Worm (Caenorhabditis elegans): Measurements from ENCODE around the gene Y80D4G.2.

Y80D4G.2 gene

DNA sequence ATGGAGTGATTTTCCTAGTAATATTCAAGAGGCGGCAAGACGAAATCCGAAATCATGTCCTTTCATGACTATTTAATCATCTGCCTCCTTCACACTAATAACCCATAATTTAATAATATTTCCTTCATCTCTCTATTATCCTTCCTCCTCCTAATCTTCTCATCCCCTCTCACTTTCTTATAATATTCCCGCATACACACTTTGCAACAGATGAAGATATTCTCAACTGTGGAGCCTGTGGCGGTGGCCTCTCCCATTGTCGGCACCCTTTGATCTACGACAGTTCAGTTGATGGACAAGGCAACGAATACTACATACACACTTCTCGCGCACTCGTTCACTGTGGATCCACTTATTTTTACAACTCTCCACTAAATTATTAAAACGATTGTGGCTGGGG lies 35.7 kb downstream of the Y80D4G.2 start:
- TF ChIP-seq snpc-4 (tag; optimal IDR thresholded peaks at IDR 0.05) (no peak), R02D3.7 (tag; optimal IDR thresholded peaks at IDR 0.05) (no peak), pqm-1 (tag; optimal IDR thresholded peaks at IDR 0.05) (no peak), egl-27 (tag; optimal IDR thresholded peaks at IDR 0.05) (no peak), lin-39 (tag; optimal IDR thresholded peaks at IDR 0.05) (no peak), fos-1 (tag; optimal IDR thresholded peaks at IDR 0.05) (no peak), nhr-76 (tag; optimal IDR thresholded peaks at IDR 0.05) (no peak)

DNA sequence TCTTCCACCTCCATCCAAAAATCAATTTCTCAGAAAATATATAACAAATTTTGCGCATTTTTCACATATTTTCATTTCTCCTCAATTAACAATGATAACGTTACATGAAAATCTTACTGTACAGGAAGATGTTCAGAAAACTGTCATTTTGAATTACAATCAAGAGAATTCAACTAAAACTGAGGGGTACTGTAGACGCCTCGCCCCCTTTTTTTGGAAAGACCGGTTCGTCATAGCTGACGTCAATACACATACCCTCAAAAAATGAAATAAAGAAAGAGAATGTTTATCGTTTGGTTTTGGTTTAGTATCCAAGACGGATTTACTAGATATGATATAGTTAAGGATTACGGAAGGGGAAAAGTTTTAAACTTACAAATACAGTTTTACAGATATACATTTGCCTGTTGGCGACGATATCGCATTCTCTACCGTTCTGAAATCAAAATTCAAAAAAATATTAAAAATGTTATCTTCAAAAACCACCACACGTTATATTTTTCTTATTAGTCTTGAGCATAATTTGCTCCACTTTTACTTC lies 36.4 kb downstream of the Y80D4G.2 start:
- no peak for TF ChIP-seq ceh-16 (tag; optimal IDR thresholded peaks at IDR 0.05)
- peak; percentile 47 for TF ChIP-seq nhr-23 (tag; optimal IDR thresholded peaks at IDR 0.05)
- peak; percentile 32 for TF ChIP-seq nhr-25 (tag; optimal IDR thresholded peaks at IDR 0.05)
- peak; percentile 56 for TF ChIP-seq nfya-1 (tag; optimal IDR thresholded peaks at IDR 0.05; ENCODE audit: insufficient read depth)

ce11 chrIII:7555360-7555759 lies 39.0 kb downstream of the Y80D4G.2 start, which contains the start of gene ceh-13:
Gene ceh-13 (plus strand): TSS chrIII:7555660.
- TF ChIP-seq daf-12 (tag; optimal IDR thresholded peaks at IDR 0.05) (no peak), nhr-77 (tag; optimal IDR thresholded peaks at IDR 0.05) (no peak), zag-1 (tag; optimal IDR thresholded peaks at IDR 0.05) (no peak), nfya-1 (tag; optimal IDR thresholded peaks at IDR 0.05; ENCODE audit: insufficient read depth) (no peak), nhr-12 (tag; optimal IDR thresholded peaks at IDR 0.05) (no peak), snpc-4 (tag; optimal IDR thresholded peaks at IDR 0.05) (no peak), ama-1 (optimal IDR thresholded peaks at IDR 0.05) (no peak), sea-2 (GFP tag; optimal IDR thresholded peaks at IDR 0.05) (no peak), nhr-76 (tag; optimal IDR thresholded peaks at IDR 0.05) (no peak), pqm-1 (tag; optimal IDR thresholded peaks at IDR 0.05) (no peak), nhr-28 (tag; optimal IDR thresholded peaks at IDR 0.05) (no peak), ceh-28 (tag; optimal IDR thresholded peaks at IDR 0.05) (no peak), R02D3.7 (tag; optimal IDR thresholded peaks at IDR 0.05) (no peak)

ce11 chrIII:7554697-7555145 lies 39.7 kb downstream of the Y80D4G.2 start:
- peak; percentile 34 for TF ChIP-seq nhr-25 (tag; optimal IDR thresholded peaks at IDR 0.05)
- TF ChIP-seq elt-1 (tag; optimal IDR thresholded peaks at IDR 0.05), result peak; percentile 75
- no peak for TF ChIP-seq ama-1 (optimal IDR thresholded peaks at IDR 0.05)
- TF ChIP-seq unc-62 (GFP tag; optimal IDR thresholded peaks at IDR 0.05), result peak; percentile 60
- TF ChIP-seq nfya-1 (tag; optimal IDR thresholded peaks at IDR 0.05; ENCODE audit: insufficient read depth), result peak; percentile 95

- TF ChIP-seq unc-39 (tag; optimal IDR thresholded peaks at IDR 0.05) (no peak), pha-4 (tag; optimal IDR thresholded peaks at IDR 0.05) (no peak)
Observed at ce11 chrIII:7553693-7554226, 40.6 kb downstream of the Y80D4G.2 start.

DNA sequence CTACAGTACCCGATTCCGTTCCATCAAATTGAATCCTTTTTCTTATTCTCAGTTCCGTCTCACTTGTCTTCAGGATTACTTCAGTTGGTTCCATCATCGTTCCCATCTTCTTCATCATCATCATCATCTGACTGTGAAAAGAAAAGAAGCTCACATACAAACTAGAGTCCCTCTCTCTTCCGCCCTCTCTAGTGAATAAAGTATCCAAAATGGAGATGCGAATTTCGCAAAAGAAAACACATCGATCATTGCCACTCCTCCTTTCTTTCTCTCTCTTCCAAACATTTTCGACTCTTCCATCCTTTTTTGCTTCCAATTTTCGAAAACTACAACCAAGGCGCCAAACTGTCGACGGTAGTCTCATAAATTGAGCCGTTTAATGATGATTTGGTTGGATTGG lies 41.5 kb downstream of the Y80D4G.2 start:
- TF ChIP-seq unc-62 (GFP tag; optimal IDR thresholded peaks at IDR 0.05), result peak; percentile 63
- no peak for TF ChIP-seq ceh-82 (tag; optimal IDR thresholded peaks at IDR 0.05)
- TF ChIP-seq elt-1 (tag; optimal IDR thresholded peaks at IDR 0.05), result no peak
- TF ChIP-seq nfya-1 (tag; optimal IDR thresholded peaks at IDR 0.05; ENCODE audit: insufficient read depth), result peak; percentile 37
- TF ChIP-seq elt-2 (tag; optimal IDR thresholded peaks at IDR 0.05), result no peak

DNA sequence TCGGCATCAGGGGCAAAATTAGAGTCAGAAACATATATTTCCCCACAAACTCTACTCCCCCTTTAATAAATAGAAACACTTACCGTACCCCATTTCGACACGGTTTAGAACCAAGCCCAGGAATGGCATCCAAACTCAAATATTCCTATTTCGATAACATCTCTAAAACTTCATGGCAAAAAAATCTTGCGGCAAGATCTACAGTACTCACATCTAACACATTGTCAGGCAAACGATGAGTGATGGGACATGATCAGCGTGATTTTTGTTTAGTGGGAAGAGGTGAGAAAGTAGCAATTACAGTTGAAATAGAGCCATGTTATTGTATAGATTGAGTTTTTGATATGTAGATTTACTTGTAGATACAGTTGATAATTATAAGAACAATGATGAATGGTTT lies 43.4 kb downstream of the Y80D4G.2 start:
- TF ChIP-seq nhr-25 (tag; optimal IDR thresholded peaks at IDR 0.05) (peak; percentile 21), aly-2 (tag; optimal IDR thresholded peaks at IDR 0.05) (no peak), elt-1 (tag; optimal IDR thresholded peaks at IDR 0.05) (peak; percentile 87)

DNA sequence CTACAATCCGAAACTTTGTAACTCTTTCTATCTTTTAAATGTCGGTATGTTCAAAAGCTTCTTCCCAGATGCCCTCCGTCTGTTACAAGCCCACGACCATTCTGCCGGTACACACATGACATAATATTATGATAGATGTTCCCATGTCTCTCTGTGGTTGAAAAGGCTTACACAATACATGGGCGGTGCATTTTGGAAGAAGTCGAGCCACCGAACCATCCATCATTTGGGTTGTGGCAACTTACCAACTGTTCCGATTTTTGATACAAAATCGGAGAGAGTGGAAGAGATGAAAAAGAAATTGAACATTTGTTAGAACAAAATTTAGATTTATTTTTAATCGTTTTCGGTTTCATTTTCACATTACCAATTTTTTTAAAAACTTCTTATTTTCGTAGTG lies 45.4 kb downstream of the Y80D4G.2 start:
- no peak for TF ChIP-seq sea-2 (GFP tag; optimal IDR thresholded peaks at IDR 0.05)
- peak; percentile 59 for TF ChIP-seq unc-62 (GFP tag; optimal IDR thresholded peaks at IDR 0.05)
- TF ChIP-seq pha-4 (tag; optimal IDR thresholded peaks at IDR 0.05), result no peak
- TF ChIP-seq nhr-76 (tag; optimal IDR thresholded peaks at IDR 0.05), result no peak
- TF ChIP-seq nfya-1 (tag; optimal IDR thresholded peaks at IDR 0.05; ENCODE audit: insufficient read depth), result peak; percentile 28
